Worm (Caenorhabditis elegans) whole organism, L2 larva: ENCODE results near the gene sre-37.

Experiments
- dmd-4 ChIP-seq: sonication (generic microtip); optimal IDR thresholded peaks from 2 replicates; lab custom pipeline; 2017; ENCODE audit warnings: missing biosample characterization, missing genetic modification characterization
- elt-3 ChIP-seq: sonication (generic microtip); optimal IDR thresholded peaks from 2 replicates; lab custom pipeline; 2017; ENCODE audit warnings: missing biosample characterization, missing genetic modification characterization

ce11 chrII:12480811-12481210, 15.2 kb downstream of the sre-37 start, which contains the start of gene arrd-9:
- no peak for TF ChIP-seq elt-3 (tag; lab: Kevin White, UChicago)
- no peak for TF ChIP-seq dmd-4 (tag; lab: Kevin White, UChicago)
